Worm (Caenorhabditis elegans): ENCODE measurements around the gene fbxb-55.

ce11 chrIV:4053405-4053804 lies 15.2 kb upstream of the fbxb-55 start:
- no peak for TF ChIP-seq T22C8.4 (GFP tag; IDR thresholded peaks at IDR 0.05)
- TF ChIP-seq flt-1 (GFP tag; IDR thresholded peaks at IDR 0.05), result no peak
- TF ChIP-seq ref-1 (GFP tag; conservative IDR thresholded peaks at IDR 0.05), result no peak

Data from whole organism, midembryonic.